Worm (Caenorhabditis elegans): ENCODE measurements around the gene fbxb-31.

DNA sequence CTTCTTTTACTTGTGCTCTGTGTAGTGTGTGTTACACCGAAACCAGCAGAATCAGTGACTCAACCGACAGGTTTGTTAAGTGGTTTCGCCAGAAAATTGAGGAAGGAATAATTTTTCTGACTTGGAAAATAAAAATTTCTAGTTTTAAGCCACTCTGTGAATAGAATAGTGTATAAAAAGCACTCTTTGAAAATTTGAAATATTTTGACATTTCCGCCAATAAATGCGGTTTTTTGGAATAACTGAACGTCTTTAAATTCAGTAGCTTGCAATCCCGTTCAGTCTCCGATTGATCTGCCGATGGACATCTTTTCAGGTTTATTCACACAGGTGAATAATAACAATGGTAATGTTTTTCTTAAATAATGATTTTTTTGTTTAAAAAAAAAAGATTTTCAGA lies 25.3 kb upstream of the fbxb-31 start, which contains the start of gene F19B10.3:
- no peak for TF ChIP-seq him-1 (tag; optimal IDR thresholded peaks at IDR 0.05)
- no peak for TF ChIP-seq W03F9.2 (tag; optimal IDR thresholded peaks at IDR 0.05)

All from whole organism, L4/young adult.